Fruit fly (Drosophila melanogaster) whole organism, embryonic: ENCODE results near the gene Cul5.

Experiments
- Bteb2 ChIP-seq: fragments of 200-800 bp; sonication (Bioruptor generic); optimal IDR thresholded peaks from 2 replicates; lab custom pipeline; 2016; ENCODE audit warnings: missing biosample characterization, missing genetic modification characterization
- CG10274 ChIP-seq: fragments of 200-800 bp; sonication (Bioruptor generic); optimal IDR thresholded peaks from 3 replicates; lab custom pipeline; 2017; ENCODE audit warnings: missing biosample characterization, mild to moderate bottlenecking, missing genetic modification characterization
- CG11085 ChIP-seq: fragments of 200-800 bp; sonication (Bioruptor generic); IDR thresholded peaks from 2 replicates; pipeline ENCODE4 v1.3.6; 2022; ENCODE audit warnings: missing biosample characterization, missing genetic modification characterization
- CG11093 ChIP-seq: fragments of 200-800 bp; sonication (Bioruptor generic); IDR thresholded peaks from 3 replicates; pipeline ENCODE4 v1.3.6; 2022; ENCODE audit warnings: missing biosample characterization, missing genetic modification characterization
- CG11723 ChIP-seq: fragments of 200-800 bp; sonication (Bioruptor generic); optimal IDR thresholded peaks from 2 replicates; lab custom pipeline; 2017; ENCODE audit warnings: missing biosample characterization, mild to moderate bottlenecking, missing genetic modification characterization
- CG13123 ChIP-seq: fragments of 200-800 bp; sonication (Bioruptor generic); optimal IDR thresholded peaks from 2 replicates; lab custom pipeline; 2016; ENCODE audit warnings: missing biosample characterization, missing genetic modification characterization
- CG13624 ChIP-seq: fragments of 200-800 bp; sonication (Bioruptor generic); optimal IDR thresholded peaks from 2 replicates; lab custom pipeline; 2016; ENCODE audit warnings: missing biosample characterization, missing genetic modification characterization
- CG16779 ChIP-seq: fragments of 200-800 bp; sonication (Bioruptor generic); IDR thresholded peaks from 2 replicates; pipeline ENCODE4 v1.3.6; 2022; ENCODE audit warnings: missing biosample characterization, missing genetic modification characterization
- CG3065 ChIP-seq: fragments of 200-800 bp; sonication (Bioruptor generic); optimal IDR thresholded peaks from 2 replicates; lab custom pipeline; 2016; ENCODE audit warnings: missing biosample characterization, missing genetic modification characterization
- CG31388 ChIP-seq: fragments of 200-800 bp; sonication (Bioruptor generic); optimal IDR thresholded peaks from 2 replicates; lab custom pipeline; 2016; ENCODE audit warnings: missing biosample characterization, missing genetic modification characterization
- CG32767 ChIP-seq: fragments of 200-800 bp; sonication (Bioruptor generic); IDR thresholded peaks from 2 replicates; pipeline ENCODE4 v1.3.6; 2022; ENCODE audit warnings: missing biosample characterization, missing genetic modification characterization
- CG6765 ChIP-seq: fragments of 200-800 bp; sonication (Bioruptor generic); optimal IDR thresholded peaks from 3 replicates; lab custom pipeline; 2017; ENCODE audit warnings: missing biosample characterization, mild to moderate bottlenecking, missing genetic modification characterization
- CG6791 ChIP-seq: fragments of 200-800 bp; sonication (Bioruptor generic); IDR thresholded peaks from 3 replicates; pipeline ENCODE4 v1.3.6; 2022; ENCODE audit warnings: missing biosample characterization, missing genetic modification characterization; ENCODE audit not compliant: partially characterized antibody
- CG7786 ChIP-seq: fragments of 200-800 bp; sonication (Bioruptor generic); optimal IDR thresholded peaks from 2 replicates; lab custom pipeline; 2016; ENCODE audit warnings: missing biosample characterization, missing genetic modification characterization
- CrebB ChIP-seq: fragments of 200-800 bp; sonication (Bioruptor generic); optimal IDR thresholded peaks from 3 replicates; lab custom pipeline; 2018; ENCODE audit warnings: missing biosample characterization, mild to moderate bottlenecking, missing genetic modification characterization
- Dad ChIP-seq: fragments of 200-800 bp; sonication (Bioruptor generic); optimal IDR thresholded peaks from 3 replicates; lab custom pipeline; 2016; ENCODE audit warnings: missing biosample characterization, missing genetic modification characterization
- Dip3 ChIP-seq: fragments of 200-800 bp; sonication (Bioruptor generic); optimal IDR thresholded peaks from 3 replicates; lab custom pipeline; 2016; ENCODE audit warnings: missing biosample characterization, missing genetic modification characterization
- Doc3 ChIP-seq: fragments of 200-800 bp; sonication (Bioruptor generic); IDR thresholded peaks from 3 replicates; pipeline ENCODE4 v1.3.6; 2022; ENCODE audit warnings: missing biosample characterization, missing genetic modification characterization; ENCODE audit not compliant: partially characterized antibody
- Drgx ChIP-seq: fragments of 200-800 bp; sonication (Bioruptor generic); IDR thresholded peaks from 2 replicates; pipeline ENCODE4 v1.3.6; 2022; ENCODE audit warnings: missing biosample characterization, missing genetic modification characterization
- HLH4C ChIP-seq: fragments of 200-800 bp; sonication (Bioruptor generic); IDR thresholded peaks from 3 replicates; pipeline ENCODE4 v1.3.6; 2022; ENCODE audit warnings: missing biosample characterization, missing genetic modification characterization; ENCODE audit not compliant: partially characterized antibody
- Hr51 ChIP-seq, 2 experiments: fragments of 200-800 bp; sonication (Bioruptor generic); optimal IDR thresholded peaks; 2 replicates in 1 of 2; 3 replicates in 1 of 2; lab custom pipeline; 2016 to 2018; ENCODE audit warnings: missing biosample characterization in 2 of 2, missing genetic modification characterization in 2 of 2, mild to moderate bottlenecking in 1 of 2, moderate library complexity in 1 of 2
- MBD-R2 ChIP-seq: fragments of 200-800 bp; sonication (Bioruptor generic); IDR thresholded peaks from 2 replicates; pipeline ENCODE4 v1.3.6; 2022; ENCODE audit warnings: missing biosample characterization, missing genetic modification characterization
- Mad ChIP-seq: fragments of 200-800 bp; sonication (Bioruptor generic); optimal IDR thresholded peaks from 2 replicates; lab custom pipeline; 2016; ENCODE audit warnings: missing biosample characterization, missing genetic modification characterization
- Optix ChIP-seq: fragments of 200-800 bp; sonication (Bioruptor generic); IDR thresholded peaks from 3 replicates; pipeline ENCODE4 v1.3.6; 2022; ENCODE audit warnings: missing biosample characterization, missing genetic modification characterization
- Ravus ChIP-seq: fragments of 200-800 bp; sonication (Bioruptor generic); IDR thresholded peaks from 2 replicates; pipeline ENCODE4 v1.3.6; 2022; ENCODE audit warnings: missing biosample characterization, missing genetic modification characterization
- YL-1 ChIP-seq: fragments of 200-800 bp; sonication (Bioruptor generic); optimal IDR thresholded peaks from 3 replicates; lab custom pipeline; 2017; ENCODE audit warnings: missing biosample characterization, mild to moderate bottlenecking, missing genetic modification characterization
- ac ChIP-seq: fragments of 200-800 bp; sonication (Bioruptor generic); optimal IDR thresholded peaks from 3 replicates; lab custom pipeline; 2017; ENCODE audit warnings: missing biosample characterization, mild to moderate bottlenecking, missing genetic modification characterization
- al ChIP-seq: fragments of 200-800 bp; sonication (Bioruptor generic); IDR thresholded peaks from 2 replicates; pipeline ENCODE4 v1.3.6; 2022; ENCODE audit warnings: missing biosample characterization, missing genetic modification characterization
- cad ChIP-seq: fragments of >200 bp; optimal IDR thresholded peaks from 2 replicates; lab custom pipeline; 2017; ENCODE audit warnings: missing biosample characterization, missing genetic modification characterization
- chm ChIP-seq: fragments of 200-800 bp; sonication (Bioruptor generic); IDR thresholded peaks from 2 replicates; pipeline ENCODE4 v1.3.6; 2022; ENCODE audit warnings: missing biosample characterization, missing genetic modification characterization
- crp ChIP-seq, 2 experiments: fragments of 200-800 bp; sonication (Bioruptor generic); optimal IDR thresholded peaks; 2 replicates in 1 of 2; 3 replicates in 1 of 2; lab custom pipeline; 2017; ENCODE audit warnings: missing biosample characterization in 2 of 2, missing genetic modification characterization in 2 of 2, mild to moderate bottlenecking in 1 of 2, moderate library complexity in 1 of 2
- dpn ChIP-seq, 2 experiments: fragments of 200-800 bp; sonication (Bioruptor generic); optimal IDR thresholded peaks; 3 replicates each; lab custom pipeline; 2016; ENCODE audit warnings: missing biosample characterization in 2 of 2, missing genetic modification characterization in 2 of 2
- dysf ChIP-seq: fragments of 200-800 bp; sonication (Bioruptor generic); IDR thresholded peaks from 3 replicates; pipeline ENCODE4 v1.3.6; 2022; ENCODE audit warnings: missing biosample characterization, missing genetic modification characterization
- ems ChIP-seq: fragments of 200-800 bp; sonication (Bioruptor generic); optimal IDR thresholded peaks from 3 replicates; lab custom pipeline; 2016; ENCODE audit warnings: missing biosample characterization, missing genetic modification characterization
- fd96Cb ChIP-seq: fragments of 200-800 bp; sonication (Bioruptor generic); optimal IDR thresholded peaks from 2 replicates; lab custom pipeline; 2018; ENCODE audit warnings: missing biosample characterization, mild to moderate bottlenecking, missing genetic modification characterization, moderate library complexity
- fu2 ChIP-seq: fragments of 200-800 bp; sonication (Bioruptor generic); optimal IDR thresholded peaks from 2 replicates; lab custom pipeline; 2016; ENCODE audit warnings: missing biosample characterization, missing genetic modification characterization
- grn ChIP-seq: fragments of 200-800 bp; sonication (Bioruptor generic); optimal IDR thresholded peaks from 3 replicates; lab custom pipeline; 2017; ENCODE audit warnings: missing biosample characterization, missing genetic modification characterization
- inv ChIP-seq: fragments of 200-800 bp; sonication (Bioruptor generic); IDR thresholded peaks from 2 replicates; pipeline ENCODE4 v1.3.6; 2022; ENCODE audit warnings: missing biosample characterization, missing genetic modification characterization; ENCODE audit not compliant: partially characterized antibody
- ken ChIP-seq: fragments of 200-800 bp; sonication (Bioruptor generic); IDR thresholded peaks from 3 replicates; pipeline ENCODE4 v1.3.6; 2022; ENCODE audit warnings: missing biosample characterization, missing genetic modification characterization
- lab ChIP-seq: fragments of 200-800 bp; sonication (Bioruptor generic); optimal IDR thresholded peaks from 3 replicates; lab custom pipeline; 2017; ENCODE audit warnings: missing biosample characterization, missing genetic modification characterization, mild to moderate bottlenecking, moderate library complexity, missing genetic modification reagents
- nerfin-1 ChIP-seq: fragments of 200-800 bp; sonication (Bioruptor generic); optimal IDR thresholded peaks from 3 replicates; lab custom pipeline; 2019; ENCODE audit warnings: missing biosample characterization, mild to moderate bottlenecking, missing genetic modification characterization, moderate library complexity
- run ChIP-seq: fragments of 200-800 bp; sonication (Bioruptor generic); optimal IDR thresholded peaks from 3 replicates; lab custom pipeline; 2018; ENCODE audit warnings: missing biosample characterization, mild to moderate bottlenecking, missing genetic modification characterization
- sc ChIP-seq, 3 experiments: fragments of >200 bp in 2 of 3; fragments of 200-800 bp in 1 of 3; sonication (Bioruptor generic) in 1 of 3; optimal IDR thresholded peaks; 2 replicates in 2 of 3; 3 replicates in 1 of 3; lab custom pipeline; 2017; ENCODE audit warnings: mild to moderate bottlenecking in 1 of 3, missing biosample characterization in 1 of 3, missing genetic modification characterization in 1 of 3, missing genetic modification reagents in 1 of 3
- schlank ChIP-seq: fragments of 200-800 bp; sonication (Bioruptor generic); optimal IDR thresholded peaks from 2 replicates; lab custom pipeline; 2018; ENCODE audit warnings: missing biosample characterization, mild to moderate bottlenecking, missing genetic modification characterization
- sens ChIP-seq: fragments of 200-800 bp; sonication (Bioruptor generic); peaks from one replicate; lab custom pipeline; 2016; ENCODE audit warnings: missing biosample characterization, missing genetic modification characterization
- shn ChIP-seq: fragments of 200-800 bp; sonication (Bioruptor generic); optimal IDR thresholded peaks from 3 replicates; lab custom pipeline; 2016; ENCODE audit warnings: missing biosample characterization, missing genetic modification characterization
- slbo ChIP-seq: fragments of 200-800 bp; sonication (Bioruptor generic); IDR thresholded peaks from 2 replicates; pipeline ENCODE4 v1.3.6; 2022; ENCODE audit warnings: missing biosample characterization, missing genetic modification characterization
- sr ChIP-seq: fragments of 200-800 bp; sonication (Bioruptor generic); IDR thresholded peaks from 3 replicates; pipeline ENCODE4 v1.3.6; 2022; ENCODE audit warnings: missing biosample characterization, missing genetic modification characterization
- zen ChIP-seq: fragments of 200-800 bp; sonication (Bioruptor generic); optimal IDR thresholded peaks from 3 replicates; lab custom pipeline; 2018; ENCODE audit warnings: missing biosample characterization, mild to moderate bottlenecking, missing genetic modification characterization, moderate library complexity

Gene Cul5

dm6 chr3R:29075631-29076398 lies 13.0 kb upstream of the Cul5 start (continued):
- no peak for TF ChIP-seq nerfin-1 (tag; lab: Kevin White, UChicago)
- peak; percentile 55 for TF ChIP-seq slbo
- TF ChIP-seq sc (optimal IDR thresholded peaks at IDR 0.05; lab: Kevin White, UChicago), result no peak
- no peak for TF ChIP-seq sc (GFP tag; optimal IDR thresholded peaks at IDR 0.05; lab: Kevin White, UChicago)
- no peak for TF ChIP-seq dysf
- TF ChIP-seq YL-1 (GFP tag; lab: Kevin White, UChicago), result no peak
- TF ChIP-seq Bteb2 (GFP tag; lab: Kevin White, UChicago), result no peak
- 0 out of 3 replicates have a peak, but pooled peaks have one; percentile 25 for TF ChIP-seq ken
- TF ChIP-seq CG3065 (GFP tag; lab: Kevin White, UChicago), result no peak
- peak; percentile 9 for TF ChIP-seq CG7786 (GFP tag; lab: Kevin White, UChicago)
- no peak for TF ChIP-seq sr
- peak in 1 of 2 experiments; percentile 3 for TF ChIP-seq Hr51 (GFP tag; optimal IDR thresholded peaks at IDR 0.05; lab: Kevin White, UChicago)
- TF ChIP-seq Dad, result no peak
- no peak for TF ChIP-seq inv (GFP tag; lab: Robert Waterston, UW)
- no peak for TF ChIP-seq CG10274 (GFP tag; lab: Kevin White, UChicago)
- no peak for TF ChIP-seq Ravus (GFP tag; lab: Robert Waterston, UW)
- TF ChIP-seq CG13624 (GFP tag; lab: Kevin White, UChicago), result no peak
- TF ChIP-seq schlank (tag; lab: Kevin White, UChicago), result no peak
- TF ChIP-seq CG11723 (GFP tag; lab: Kevin White, UChicago), result no peak
- no peak for TF ChIP-seq al (GFP tag; lab: Robert Waterston, UW)
- no peak for TF ChIP-seq CG11093 (GFP tag; lab: Robert Waterston, UW)
- TF ChIP-seq run, result peak; percentile 28
- TF ChIP-seq MBD-R2 (GFP tag; lab: Robert Waterston, UW), result no peak
- TF ChIP-seq cad (GFP tag; lab: Kevin White, UChicago), result no peak
- peak; percentile 31 for TF ChIP-seq lab (GFP tag; lab: Kevin White, UChicago)
- no peak for TF ChIP-seq ac (GFP tag; lab: Kevin White, UChicago)
- no peak for TF ChIP-seq fu2 (GFP tag; lab: Kevin White, UChicago)
- TF ChIP-seq Optix (GFP tag; lab: Robert Waterston, UW), result no peak
- TF ChIP-seq dpn (GFP tag; optimal IDR thresholded peaks at IDR 0.05; lab: Kevin White, UChicago), result peak in 1 of 2 experiments; percentile 1
- TF ChIP-seq CrebB (tag; lab: Kevin White, UChicago), result no peak
- peak; percentile 23 for TF ChIP-seq Mad (GFP tag; lab: Kevin White, UChicago)
- 0 out of 2 replicates have a peak, but pooled peaks have one; percentile 12 for TF ChIP-seq CG32767 (GFP tag; lab: Robert Waterston, UW)
- TF ChIP-seq CG13123 (GFP tag; lab: Kevin White, UChicago), result no peak
- TF ChIP-seq HLH4C, result no peak
- TF ChIP-seq Dip3 (GFP tag; lab: Kevin White, UChicago), result no peak
- no peak for TF ChIP-seq CG11085 (GFP tag; lab: Robert Waterston, UW)
- no peak for TF ChIP-seq CG16779 (GFP tag; lab: Robert Waterston, UW)
- no peak for TF ChIP-seq crp (GFP tag; optimal IDR thresholded peaks at IDR 0.05; lab: Kevin White, UChicago)
- TF ChIP-seq ems (GFP tag; lab: Kevin White, UChicago), result no peak
- TF ChIP-seq CG31388 (GFP tag; lab: Kevin White, UChicago), result no peak
- TF ChIP-seq fd96Cb (tag; lab: Kevin White, UChicago), result no peak
- no peak for TF ChIP-seq shn (GFP tag; lab: Kevin White, UChicago)
- no peak for TF ChIP-seq chm
- no peak for TF ChIP-seq CG6765 (GFP tag; lab: Kevin White, UChicago)
- TF ChIP-seq grn (GFP tag; lab: Kevin White, UChicago), result no peak
- peak; percentile 3; the same call in 1 of the 2 replicates for TF ChIP-seq Drgx (GFP tag; lab: Robert Waterston, UW)
- TF ChIP-seq CG6791, result no peak
- no peak for TF ChIP-seq zen (tag; lab: Kevin White, UChicago)
- TF ChIP-seq sens, result peak; percentile 77
- no peak for TF ChIP-seq Doc3
